Fruit fly (Drosophila melanogaster): ENCODE data around the gene CG17260.
A peak's percentile ranks its signal among the peaks of the same experiment; 100 is the strongest.

CG17260 gene

dm6 chr2L:3022986-3023385, 14.0 kb upstream of the CG17260 start, which contains the start of the genes alpha4GT1 and Prp40 (continued):
- TF ChIP-seq Jarid2 (GFP tag; optimal IDR thresholded peaks at IDR 0.05) (no peak), CG2120 (GFP tag; optimal IDR thresholded peaks at IDR 0.05) (no peak), Antp (GFP tag; optimal IDR thresholded peaks at IDR 0.05) (no peak), CG6654 (GFP tag; optimal IDR thresholded peaks at IDR 0.05) (no peak), CG17912 (GFP tag; optimal IDR thresholded peaks at IDR 0.05) (no peak), H15 (GFP tag; IDR thresholded peaks at IDR 0.05) (no peak), eyg (GFP tag; optimal IDR thresholded peaks at IDR 0.05) (no peak), slp2 (GFP tag; optimal IDR thresholded peaks at IDR 0.05) (no peak), pum (GFP tag; optimal IDR thresholded peaks at IDR 0.05) (no peak), NC2β (GFP tag; optimal IDR thresholded peaks at IDR 0.05) (no peak), CG18011 (GFP tag; optimal IDR thresholded peaks at IDR 0.05) (no peak), maf-S (GFP tag; optimal IDR thresholded peaks at IDR 0.05) (no peak), stwl (tag; optimal IDR thresholded peaks at IDR 0.05) (peak; percentile 72), Bteb2 (GFP tag; optimal IDR thresholded peaks at IDR 0.05) (no peak), disco-r (GFP tag; optimal IDR thresholded peaks at IDR 0.05) (no peak), Bgb (GFP tag; IDR thresholded peaks at IDR 0.05; ENCODE audit: partially characterized antibody) (peak; percentile 91), sqz (GFP tag; optimal IDR thresholded peaks at IDR 0.05) (no peak), ATbp (GFP tag; optimal IDR thresholded peaks at IDR 0.05) (no peak), CG31441 (GFP tag; IDR thresholded peaks at IDR 0.05) (no peak), sim (GFP tag; IDR thresholded peaks at IDR 0.05) (no peak), pita (GFP tag; optimal IDR thresholded peaks at IDR 0.05) (no peak), dpn (GFP tag; optimal IDR thresholded peaks at IDR 0.05) (no peak), Lim3 (GFP tag; IDR thresholded peaks at IDR 0.05) (no peak), NFAT (GFP tag; IDR thresholded peaks at IDR 0.05) (0 out of 2 replicates have a peak, but pooled peaks have one; percentile 15), CHES-1-like (GFP tag; optimal IDR thresholded peaks at IDR 0.05) (peak; percentile 30), fd64A (GFP tag; optimal IDR thresholded peaks at IDR 0.05) (no peak), Trl (optimal IDR thresholded peaks at IDR 0.05) (no peak), Trl (GFP tag; optimal IDR thresholded peaks at IDR 0.05) (no peak), inv (GFP tag; IDR thresholded peaks at IDR 0.05; ENCODE audit: partially characterized antibody) (peak; percentile 69), ssp (GFP tag; IDR thresholded peaks at IDR 0.05) (no peak), ase (GFP tag; IDR thresholded peaks at IDR 0.05) (no peak), E2f2 (GFP tag; IDR thresholded peaks at IDR 0.05) (peak; percentile 67), slbo (GFP tag; IDR thresholded peaks at IDR 0.05) (no peak), caup (GFP tag; optimal IDR thresholded peaks at IDR 0.05; ENCODE audit: severe bottlenecking) (no peak), CG16813 (GFP tag; IDR thresholded peaks at IDR 0.05; ENCODE audit: partially characterized antibody) (peak; percentile 81), ac (GFP tag; optimal IDR thresholded peaks at IDR 0.05) (no peak), CG3995 (GFP tag; optimal IDR thresholded peaks at IDR 0.05) (peak; percentile 39), cwo (GFP tag; optimal IDR thresholded peaks at IDR 0.05) (no peak), ato (GFP tag; IDR thresholded peaks at IDR 0.05; ENCODE audit: partially characterized antibody) (peak; percentile 94), fu2 (GFP tag; optimal IDR thresholded peaks at IDR 0.05) (no peak), hb (GFP tag; IDR thresholded peaks at IDR 0.05; ENCODE audit: partially characterized antibody) (peak; percentile 79; the same call in 2 of the 3 replicates), sr (GFP tag; IDR thresholded peaks at IDR 0.05) (no peak), vnd (GFP tag; IDR thresholded peaks at IDR 0.05; ENCODE audit: partially characterized antibody) (peak; percentile 86), Sox102F (GFP tag; optimal IDR thresholded peaks at IDR 0.05) (no peak), CG11456 (GFP tag; IDR thresholded peaks at IDR 0.05) (no peak), row (GFP tag; IDR thresholded peaks at IDR 0.05) (peak; percentile 38; the same call in 2 of the 3 replicates), stc (GFP tag; IDR thresholded peaks at IDR 0.05) (no peak), Awh (GFP tag; IDR thresholded peaks at IDR 0.05) (no peak), Dll (GFP tag; IDR thresholded peaks at IDR 0.05; ENCODE audit: partially characterized antibody) (peak; percentile 79), Gsc (GFP tag; IDR thresholded peaks at IDR 0.05) (no peak), dimm (GFP tag; IDR thresholded peaks at IDR 0.05) (no peak)

Measured in whole organism, embryonic.